Fruit fly (Drosophila melanogaster): ENCODE data around the gene ND-B14.5A.

DNA sequence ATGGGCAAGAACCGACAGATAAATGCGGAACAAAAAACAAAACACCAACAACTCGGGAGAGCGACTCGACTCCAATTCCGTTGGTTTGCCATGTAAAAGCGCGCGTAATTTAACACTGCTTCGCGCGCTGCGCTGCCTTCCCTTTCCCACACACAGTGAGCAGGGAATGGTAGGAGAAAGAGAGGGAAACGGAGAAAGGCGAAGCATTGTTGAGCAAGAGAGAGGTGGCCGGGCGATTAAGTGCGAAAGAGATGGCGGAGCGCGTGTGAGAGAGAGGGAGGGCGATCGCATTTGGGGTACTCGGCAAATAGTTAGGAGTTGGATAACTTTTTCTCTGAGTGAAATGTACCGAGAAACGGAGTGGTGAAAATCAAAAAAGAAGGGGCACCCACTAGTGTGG is 16.5 kb upstream of the ND-B14.5A start:
- TF ChIP-seq fd96Ca (GFP tag; IDR thresholded peaks at IDR 0.05) = peak; percentile 32; the same call in 1 of the 3 replicates
- TF ChIP-seq CG4496 (GFP tag; IDR thresholded peaks at IDR 0.05) = no peak
- no peak for TF ChIP-seq CG14655 (GFP tag; optimal IDR thresholded peaks at IDR 0.05)
- TF ChIP-seq Pif1A (GFP tag; optimal IDR thresholded peaks at IDR 0.05) = no peak

All from whole organism, pupa.